Fruit fly (Drosophila melanogaster): Measurements from ENCODE around the gene Abcd3.

Gene Abcd3

DNA sequence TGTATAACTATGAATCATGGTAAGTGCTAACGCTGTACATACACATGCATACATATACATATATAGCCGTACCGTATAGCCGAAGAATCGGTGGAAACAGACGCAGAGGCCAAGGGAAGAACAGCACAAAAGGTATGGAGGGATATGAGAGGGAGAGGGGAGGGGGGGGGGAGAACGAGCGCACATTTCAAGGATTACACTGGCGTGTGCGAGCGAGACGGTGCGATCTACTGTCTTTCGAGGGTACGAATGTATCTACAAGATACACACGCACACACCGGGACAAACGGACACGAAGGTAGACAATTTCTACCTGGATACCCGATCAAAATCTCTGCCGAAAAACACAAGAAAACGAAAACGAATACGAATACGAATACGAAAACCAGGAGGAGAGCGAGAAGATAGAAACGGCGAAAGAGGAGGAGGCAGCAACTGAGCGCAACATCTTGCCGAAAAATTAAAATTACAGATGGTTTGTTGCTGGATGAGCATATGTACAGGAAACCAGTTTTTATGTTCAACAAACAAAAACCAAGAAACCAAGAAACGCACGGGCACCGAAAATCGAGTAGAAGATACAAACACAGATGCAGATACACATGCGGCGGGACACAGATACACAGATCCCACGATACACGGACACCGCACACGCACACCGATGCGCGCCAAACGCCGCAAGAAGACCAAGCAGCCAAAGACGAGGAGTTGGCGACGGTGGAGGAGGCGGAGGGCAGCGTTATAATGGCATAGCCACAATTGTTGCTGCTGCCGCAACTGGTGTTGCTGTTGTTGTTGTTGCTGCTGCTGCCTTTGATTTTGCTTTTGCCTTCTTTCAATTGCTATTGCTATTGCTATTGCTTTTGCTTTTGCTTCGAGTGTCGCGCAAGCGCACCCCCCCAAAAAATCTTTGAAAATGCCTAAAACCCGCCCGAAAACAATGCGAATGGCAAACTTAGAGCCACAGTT, 23.4 kb downstream of the Abcd3 start (continued):
- TF ChIP-seq HLHmδ (GFP tag; optimal IDR thresholded peaks at IDR 0.05), result no peak

DNA sequence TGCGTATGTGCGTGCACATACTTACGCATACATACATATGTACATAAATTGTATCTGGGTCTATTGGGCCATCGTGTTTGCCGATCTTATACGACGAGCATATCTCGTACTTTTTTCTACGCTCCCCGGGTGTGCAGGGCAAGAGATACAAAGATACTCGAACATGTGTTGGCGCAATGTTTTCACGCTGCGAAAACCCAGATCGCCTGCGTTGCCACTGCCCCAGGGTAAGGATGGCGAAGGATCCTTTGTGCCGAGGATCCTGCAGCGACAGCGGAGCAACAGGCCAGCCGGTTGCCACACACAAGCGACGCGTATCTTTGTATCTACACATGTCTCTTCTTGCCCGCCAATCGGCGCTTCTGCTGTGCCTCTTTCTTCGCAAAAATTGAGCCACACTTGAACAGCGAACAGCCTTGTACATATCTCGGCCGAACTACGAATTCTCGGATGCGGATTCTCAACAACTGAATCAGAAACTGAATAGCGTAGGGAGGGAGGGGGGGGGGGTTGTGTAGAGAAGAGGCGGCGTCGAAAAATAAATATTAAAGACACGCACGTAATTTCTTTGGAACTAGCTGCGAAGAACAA, 24.6 kb downstream of the Abcd3 start:
- no peak for TF ChIP-seq CG3995 (GFP tag; optimal IDR thresholded peaks at IDR 0.05)
- TF ChIP-seq Deaf1 (tag; optimal IDR thresholded peaks at IDR 0.05), result peak; percentile 21
- TF ChIP-seq CG15479 (GFP tag; optimal IDR thresholded peaks at IDR 0.05), result peak; percentile 97
- TF ChIP-seq Stat92E (GFP tag; optimal IDR thresholded peaks at IDR 0.05), result peak in 1 of 3 experiments; percentile 35
- peak; percentile 7 for TF ChIP-seq CG8924 (tag; optimal IDR thresholded peaks at IDR 0.05)
- TF ChIP-seq Med (GFP tag), result peak; percentile 32
- TF ChIP-seq pros (GFP tag; optimal IDR thresholded peaks at IDR 0.05), result peak; percentile 23
- TF ChIP-seq CG13775 (GFP tag; optimal IDR thresholded peaks at IDR 0.05), result no peak
- peak; percentile 97 for TF ChIP-seq twi (tag; optimal IDR thresholded peaks at IDR 0.05)

dm6 chrX:19781861-19782260, 31.3 kb downstream of the Abcd3 start:
- TF ChIP-seq Abd-B (GFP tag; optimal IDR thresholded peaks at IDR 0.05) (no peak), CG3407 (GFP tag; optimal IDR thresholded peaks at IDR 0.05) (no peak), CG17912 (GFP tag; optimal IDR thresholded peaks at IDR 0.05) (no peak), Antp (GFP tag; optimal IDR thresholded peaks at IDR 0.05) (no peak), CG8478 (optimal IDR thresholded peaks at IDR 0.05) (peak; percentile 61), CG2875 (GFP tag; optimal IDR thresholded peaks at IDR 0.05) (no peak), CG34224 (GFP tag; IDR thresholded peaks at IDR 0.05; ENCODE audit: partially characterized antibody) (no peak), Asciz (GFP tag; optimal IDR thresholded peaks at IDR 0.05) (no peak), CG32532 (GFP tag; IDR thresholded peaks at IDR 0.05) (no peak), zfh1 (GFP tag; IDR thresholded peaks at IDR 0.05) (no peak), hth (optimal IDR thresholded peaks at IDR 0.05) (no peak), CG18011 (GFP tag; optimal IDR thresholded peaks at IDR 0.05) (no peak), prd (optimal IDR thresholded peaks at IDR 0.05) (no peak), prd (GFP tag; IDR thresholded peaks at IDR 0.05) (peak; percentile 5; the same call in 1 of the 3 replicates), CG31441 (GFP tag; IDR thresholded peaks at IDR 0.05) (no peak), CG4424 (GFP tag; optimal IDR thresholded peaks at IDR 0.05) (no peak)

- no peak for TF ChIP-seq CG3163 (GFP tag; optimal IDR thresholded peaks at IDR 0.05)
- peak; percentile 25 for TF ChIP-seq CG1832 (GFP tag; optimal IDR thresholded peaks at IDR 0.05)
- TF ChIP-seq CG15479 (GFP tag; optimal IDR thresholded peaks at IDR 0.05), result peak; percentile 50
- TF ChIP-seq abd-A (tag; optimal IDR thresholded peaks at IDR 0.05), result no peak
- peak; percentile 44 for TF ChIP-seq sqz (GFP tag; optimal IDR thresholded peaks at IDR 0.05)
- no peak for TF ChIP-seq pum (GFP tag; optimal IDR thresholded peaks at IDR 0.05)
- no peak for TF ChIP-seq Drgx (GFP tag; IDR thresholded peaks at IDR 0.05)
- no peak for TF ChIP-seq D (optimal IDR thresholded peaks at IDR 0.05)
- no peak for TF ChIP-seq D (GFP tag; optimal IDR thresholded peaks at IDR 0.05)
- no peak for TF ChIP-seq fd102C (GFP tag; optimal IDR thresholded peaks at IDR 0.05)
- peak; percentile 43 for TF ChIP-seq zf30C (GFP tag; optimal IDR thresholded peaks at IDR 0.05)
- TF ChIP-seq Trl (optimal IDR thresholded peaks at IDR 0.05), result peak in 1 of 2 experiments; percentile 17
- no peak for TF ChIP-seq Trl (GFP tag; optimal IDR thresholded peaks at IDR 0.05)
- TF ChIP-seq CG11560 (tag; IDR thresholded peaks at IDR 0.05), result no peak
- no peak for TF ChIP-seq B-H2 (GFP tag; optimal IDR thresholded peaks at IDR 0.05)
Observed at dm6 chrX:19782736-19783325, 32.3 kb downstream of the Abcd3 start.
